Fruit fly (Drosophila melanogaster): Measurements from ENCODE around the gene mthl15.
A peak's percentile ranks its signal among the peaks of the same experiment; 100 is the strongest.

mthl15 gene

dm6 chr2L:10238726-10239652 lies 872 bp upstream of the mthl15 start, which contains the start of gene me31B:
me31B (plus strand) TSS chr2L:10239341.
- TF ChIP-seq yki (optimal IDR thresholded peaks at IDR 0.05) (no peak), lab (GFP tag; optimal IDR thresholded peaks at IDR 0.05) (no peak), CG7556 (GFP tag; optimal IDR thresholded peaks at IDR 0.05) (no peak), Awh (GFP tag; IDR thresholded peaks at IDR 0.05) (no peak), Bgb (GFP tag; IDR thresholded peaks at IDR 0.05; ENCODE audit: partially characterized antibody) (no peak), CG10431 (GFP tag; optimal IDR thresholded peaks at IDR 0.05) (no peak), p53 (GFP tag; optimal IDR thresholded peaks at IDR 0.05) (no peak), pnt (GFP tag; optimal IDR thresholded peaks at IDR 0.05) (no peak), gro (GFP tag; optimal IDR thresholded peaks at IDR 0.05) (no peak), Hey (tag; optimal IDR thresholded peaks at IDR 0.05) (no peak), bowl (GFP tag; IDR thresholded peaks at IDR 0.05) (no peak), odd (GFP tag; optimal IDR thresholded peaks at IDR 0.05) (no peak), HLHmδ (GFP tag; optimal IDR thresholded peaks at IDR 0.05) (no peak), CG10654 (GFP tag; optimal IDR thresholded peaks at IDR 0.05) (no peak), Dip2 (GFP tag; IDR thresholded peaks at IDR 0.05) (no peak), CG3065 (GFP tag; optimal IDR thresholded peaks at IDR 0.05) (no peak), hb (GFP tag; IDR thresholded peaks at IDR 0.05; ENCODE audit: partially characterized antibody) (no peak), fu2 (GFP tag; optimal IDR thresholded peaks at IDR 0.05) (no peak), Dref (GFP tag; IDR thresholded peaks at IDR 0.05) (no peak), ssp (GFP tag; IDR thresholded peaks at IDR 0.05) (peak; percentile 88), CG8478 (optimal IDR thresholded peaks at IDR 0.05) (no peak), Lpt (GFP tag; optimal IDR thresholded peaks at IDR 0.05) (no peak), NC2α (GFP tag; optimal IDR thresholded peaks at IDR 0.05) (no peak), CG12236 (GFP tag; optimal IDR thresholded peaks at IDR 0.05) (no peak), CG1233 (GFP tag; optimal IDR thresholded peaks at IDR 0.05) (peak; percentile 17), CG9797 (GFP tag; optimal IDR thresholded peaks at IDR 0.05) (no peak), H15 (GFP tag; IDR thresholded peaks at IDR 0.05) (no peak), bab2 (GFP tag; optimal IDR thresholded peaks at IDR 0.05) (no peak), CG4404 (GFP tag; IDR thresholded peaks at IDR 0.05) (no peak), CG4707 (GFP tag; optimal IDR thresholded peaks at IDR 0.05) (no peak), B-H1 (GFP tag; IDR thresholded peaks at IDR 0.05) (no peak), Nf-YA (GFP tag; IDR thresholded peaks at IDR 0.05) (no peak), CG15601 (tag; optimal IDR thresholded peaks at IDR 0.05) (no peak), CG7357 (GFP tag; IDR thresholded peaks at IDR 0.05) (no peak), ems (GFP tag; optimal IDR thresholded peaks at IDR 0.05) (no peak), Xrp1 (GFP tag; IDR thresholded peaks at IDR 0.05) (no peak), D19B (GFP tag; optimal IDR thresholded peaks at IDR 0.05) (no peak), Gug (GFP tag; IDR thresholded peaks at IDR 0.05) (no peak), pho (GFP tag; optimal IDR thresholded peaks at IDR 0.05) (no peak), ab (GFP tag; optimal IDR thresholded peaks at IDR 0.05) (no peak), Dbx (GFP tag; IDR thresholded peaks at IDR 0.05) (no peak), CG6654 (GFP tag; optimal IDR thresholded peaks at IDR 0.05) (no peak), psq (GFP tag; optimal IDR thresholded peaks at IDR 0.05) (no peak), CG11398 (GFP tag; optimal IDR thresholded peaks at IDR 0.05) (peak; percentile 97), CG15011 (GFP tag; optimal IDR thresholded peaks at IDR 0.05) (no peak), Oaz (GFP tag; IDR thresholded peaks at IDR 0.05) (no peak), crol (GFP tag; IDR thresholded peaks at IDR 0.05) (no peak), caup (GFP tag; optimal IDR thresholded peaks at IDR 0.05; ENCODE audit: severe bottlenecking) (no peak), NfI (GFP tag; optimal IDR thresholded peaks at IDR 0.05) (no peak), cas (GFP tag; IDR thresholded peaks at IDR 0.05) (no peak), shn (GFP tag; optimal IDR thresholded peaks at IDR 0.05) (no peak), CG18619 (GFP tag; optimal IDR thresholded peaks at IDR 0.05) (no peak)

Measured in whole organism, embryonic.